Worm (Caenorhabditis elegans): Measurements from ENCODE around the gene F53E4.2.
"Not testable (repeated sequence)": the region's sequence is repeated elsewhere in the genome, so short reads cannot be mapped to it uniquely, and the experiment has no call there.

Gene F53E4.2

ce11 chrV:15621518-15621917 lies 32.7 kb upstream of the F53E4.2 start, which contains the start of gene C55A1.1 (continued):
- TF ChIP-seq daf-12 (tag; optimal IDR thresholded peaks at IDR 0.05) (no peak), ceh-20 (GFP tag; IDR thresholded peaks at IDR 0.05) (no peak)

ce11 chrV:15625561-15625960 lies 28.7 kb upstream of the F53E4.2 start, which contains the start of gene C55A1.11:
TSS of gene C55A1.11 (plus strand) at chrV:15625861.
- TF ChIP-seq F26F4.8 (GFP tag; conservative IDR thresholded peaks at IDR 0.05) (no peak), F49E8.2 (tag; optimal IDR thresholded peaks at IDR 0.05; ENCODE audit: borderline replicate concordance) (no peak), nhr-102 (tag; optimal IDR thresholded peaks at IDR 0.05) (no peak), nhr-11 (tag; optimal IDR thresholded peaks at IDR 0.05) (no peak), gei-8 (GFP tag; optimal IDR thresholded peaks at IDR 0.05) (no peak), lin-13 (GFP tag; optimal IDR thresholded peaks at IDR 0.05) (no peak), zip-11 (GFP tag; IDR thresholded peaks at IDR 0.05) (no peak), ama-1 (optimal IDR thresholded peaks at IDR 0.05) (no peak), F44E2.7 (GFP tag; IDR thresholded peaks at IDR 0.05) (no peak), cey-2 (tag; optimal IDR thresholded peaks at IDR 0.05; ENCODE audit: borderline replicate concordance, insufficient read depth) (no peak), T26A8.4 (GFP tag; IDR thresholded peaks at IDR 0.05) (no peak)

- TF ChIP-seq aha-1 (tag) (peak; percentile 8), set-16 (GFP tag; IDR thresholded peaks at IDR 0.05) (no peak)
Measured at ce11 chrV:15629543-15629942, 24.7 kb upstream of the F53E4.2 start, which contains the start of gene str-248. TSS of gene str-248 (minus strand) at chrV:15629643.

ce11 chrV:15638853-15639252 lies 15.4 kb upstream of the F53E4.2 start, which contains the start of gene srz-44:
TSS of gene srz-44 (minus strand) at chrV:15638953.
- TF ChIP-seq lin-29 (GFP tag; IDR thresholded peaks at IDR 0.05), result no peak
- no peak for TF ChIP-seq duxl-1 (tag; optimal IDR thresholded peaks at IDR 0.05; ENCODE audit: poor library complexity)
- no peak for TF ChIP-seq nhr-77 (tag; optimal IDR thresholded peaks at IDR 0.05)
- no peak for TF ChIP-seq hif-1 (tag; optimal IDR thresholded peaks at IDR 0.05)
- TF ChIP-seq ZK546.5 (tag; optimal IDR thresholded peaks at IDR 0.05), result no peak

- TF ChIP-seq vab-7 (GFP tag; IDR thresholded peaks at IDR 0.05); mes-2 (tag; optimal IDR thresholded peaks at IDR 0.05; ENCODE audit: poor library complexity, severe bottlenecking); nhr-102 (tag; optimal IDR thresholded peaks at IDR 0.05): not testable (repeated sequence)
Measured at ce11 chrV:15643192-15643591, 11.0 kb upstream of the F53E4.2 start, which contains the start of gene C55A1.4. TSS of gene C55A1.4 (minus strand) at chrV:15643292.

ce11 chrV:15644575-15644974 lies 9.6 kb upstream of the F53E4.2 start, which contains the start of gene str-23:
TSS of gene str-23 (plus strand) at chrV:15644875.
- TF ChIP-seq madf-5 (GFP tag; IDR thresholded peaks at IDR 0.05), result no peak
- no peak for TF ChIP-seq mdt-29 (GFP tag; IDR thresholded peaks at IDR 0.05)
- TF ChIP-seq arid-1 (GFP tag; conservative IDR thresholded peaks at IDR 0.05), result no peak
- no peak for TF ChIP-seq ztf-11 (tag; optimal IDR thresholded peaks at IDR 0.05)
- no peak for TF ChIP-seq pha-4 (GFP tag; IDR thresholded peaks at IDR 0.05)
- no peak for TF ChIP-seq pha-4 (tag; optimal IDR thresholded peaks at IDR 0.05)
- no peak for TF ChIP-seq cey-2 (tag; optimal IDR thresholded peaks at IDR 0.05; ENCODE audit: borderline replicate concordance, insufficient read depth)
- TF ChIP-seq mep-1 (tag; optimal IDR thresholded peaks at IDR 0.05), result no peak
- no peak for TF ChIP-seq dmd-6 (GFP tag; IDR thresholded peaks at IDR 0.05)
- no peak for TF ChIP-seq dmd-8 (GFP tag; IDR thresholded peaks at IDR 0.05)
- no peak for TF ChIP-seq hlh-30 (tag; optimal IDR thresholded peaks at IDR 0.05; ENCODE audit: insufficient read depth)
- TF ChIP-seq attf-4 (tag; optimal IDR thresholded peaks at IDR 0.05), result no peak
- no peak for TF ChIP-seq F49E8.2 (tag; optimal IDR thresholded peaks at IDR 0.05; ENCODE audit: borderline replicate concordance)
- TF ChIP-seq lim-7 (GFP tag; IDR thresholded peaks at IDR 0.05), result no peak
- no peak for TF ChIP-seq ceh-32 (tag; optimal IDR thresholded peaks at IDR 0.05; ENCODE audit: poor library complexity)
- TF ChIP-seq mxl-3 (GFP tag; optimal IDR thresholded peaks at IDR 0.05), result no peak
- no peak for TF ChIP-seq unc-130 (GFP tag; optimal IDR thresholded peaks at IDR 0.05)
- TF ChIP-seq spr-3 (GFP tag; optimal IDR thresholded peaks at IDR 0.05), result no peak

Data from whole organism, L4 larva.